Fruit fly (Drosophila melanogaster): ENCODE data around the gene CG1486.

The CG1486 gene

dm6 chrX:21306485-21307142 lies 17.2 kb upstream of the CG1486 start, which contains the start of gene Abca3 (continued):
- peak; percentile 64 for TF ChIP-seq CG13775 (GFP tag; optimal IDR thresholded peaks at IDR 0.05)
- peak; percentile 23 for TF ChIP-seq gsb-n (tag; optimal IDR thresholded peaks at IDR 0.05)
- peak; percentile 16 for TF ChIP-seq oc (tag; optimal IDR thresholded peaks at IDR 0.05)
- peak in 1 of 2 experiments; percentile 44 for TF ChIP-seq bsh (GFP tag; optimal IDR thresholded peaks at IDR 0.05)
- TF ChIP-seq pita (GFP tag; optimal IDR thresholded peaks at IDR 0.05): no peak
- peak; percentile 53 for TF ChIP-seq Antp (GFP tag; optimal IDR thresholded peaks at IDR 0.05)
- TF ChIP-seq cas (GFP tag; IDR thresholded peaks at IDR 0.05): peak; percentile 32; the same call in 1 of the 2 replicates
- TF ChIP-seq Myb (GFP tag; optimal IDR thresholded peaks at IDR 0.05): peak; percentile 46
- peak; percentile 41 for TF ChIP-seq fu2 (GFP tag; optimal IDR thresholded peaks at IDR 0.05)
- TF ChIP-seq dysf (GFP tag; IDR thresholded peaks at IDR 0.05): peak; percentile 74; the same call in 2 of the 3 replicates
- peak; percentile 12 for TF ChIP-seq Atf3 (GFP tag; optimal IDR thresholded peaks at IDR 0.05)
- TF ChIP-seq CG2712 (tag; optimal IDR thresholded peaks at IDR 0.05): peak; percentile 66
- peak; percentile 37 for TF ChIP-seq BEAF-32 (GFP tag; optimal IDR thresholded peaks at IDR 0.05)
- peak; percentile 17; the same call in 1 of the 2 replicates for TF ChIP-seq Rx (GFP tag; IDR thresholded peaks at IDR 0.05)
- TF ChIP-seq CG10959 (GFP tag; IDR thresholded peaks at IDR 0.05): 0 out of 2 replicates have a peak, but pooled peaks have one; percentile 13
- TF ChIP-seq Dp (GFP tag; optimal IDR thresholded peaks at IDR 0.05): peak; percentile 77
- TF ChIP-seq CG14965 (GFP tag; optimal IDR thresholded peaks at IDR 0.05; ENCODE audit: borderline replicate concordance): no peak
- peak; percentile 5 for TF ChIP-seq CG8089 (GFP tag; optimal IDR thresholded peaks at IDR 0.05)
- TF ChIP-seq twi (tag; optimal IDR thresholded peaks at IDR 0.05): peak; percentile 57
- TF ChIP-seq NFAT (GFP tag; IDR thresholded peaks at IDR 0.05): peak; percentile 53; the same call in 1 of the 2 replicates
- TF ChIP-seq CG18476 (GFP tag; optimal IDR thresholded peaks at IDR 0.05): peak; percentile 3
- TF ChIP-seq her (GFP tag; optimal IDR thresholded peaks at IDR 0.05): peak; percentile 41
- peak; percentile 55 for TF ChIP-seq CG12155 (GFP tag; optimal IDR thresholded peaks at IDR 0.05)
- TF ChIP-seq C15 (GFP tag; IDR thresholded peaks at IDR 0.05): 0 out of 3 replicates have a peak, but pooled peaks have one; percentile 28
- TF ChIP-seq CG12769 (tag; optimal IDR thresholded peaks at IDR 0.05): peak; percentile 65
- TF ChIP-seq caup (GFP tag; optimal IDR thresholded peaks at IDR 0.05; ENCODE audit: severe bottlenecking): peak; percentile 51
- TF ChIP-seq Camta (GFP tag; optimal IDR thresholded peaks at IDR 0.05): peak; percentile 40
- peak; percentile 55 for TF ChIP-seq CG10267 (tag; optimal IDR thresholded peaks at IDR 0.05)
- TF ChIP-seq CG30020 (tag; optimal IDR thresholded peaks at IDR 0.05): peak; percentile 39
- TF ChIP-seq CG8388 (GFP tag; optimal IDR thresholded peaks at IDR 0.05): peak; percentile 54
- peak; percentile 4 for TF ChIP-seq CG16815 (GFP tag; optimal IDR thresholded peaks at IDR 0.05)
- peak; percentile 63 for TF ChIP-seq bcd (GFP tag; optimal IDR thresholded peaks at IDR 0.05)
- peak; percentile 41; the same call in 1 of the 3 replicates for TF ChIP-seq CG11560 (tag; IDR thresholded peaks at IDR 0.05)
- TF ChIP-seq CG13424 (tag; optimal IDR thresholded peaks at IDR 0.05): peak; percentile 78
- peak in 1 of 3 experiments; percentile 24 for TF ChIP-seq Stat92E (GFP tag; optimal IDR thresholded peaks at IDR 0.05)
- peak; percentile 88 for TF ChIP-seq Med (GFP tag)
- TF ChIP-seq Hsf (GFP tag; optimal IDR thresholded peaks at IDR 0.05): peak; percentile 31
- peak; percentile 35 for TF ChIP-seq Hr3 (GFP tag; optimal IDR thresholded peaks at IDR 0.05)
- no peak for TF ChIP-seq CG5953 (GFP tag; IDR thresholded peaks at IDR 0.05)
- peak; percentile 41 for TF ChIP-seq CG9727 (GFP tag; optimal IDR thresholded peaks at IDR 0.05)
- TF ChIP-seq CG7928 (GFP tag; optimal IDR thresholded peaks at IDR 0.05): peak; percentile 33
- TF ChIP-seq CG10209 (GFP tag; optimal IDR thresholded peaks at IDR 0.05): peak; percentile 52
- peak; percentile 40; the same call in 1 of the 2 replicates for TF ChIP-seq chm (GFP tag; IDR thresholded peaks at IDR 0.05)
- peak; percentile 75 for TF ChIP-seq CG11695 (GFP tag; IDR thresholded peaks at IDR 0.05)
- TF ChIP-seq fru (optimal IDR thresholded peaks at IDR 0.05): no peak
- peak; percentile 56 for TF ChIP-seq crc (GFP tag; optimal IDR thresholded peaks at IDR 0.05)
- no peak for TF ChIP-seq HLHmδ (GFP tag; optimal IDR thresholded peaks at IDR 0.05)
- peak; percentile 42 for TF ChIP-seq CG17568 (GFP tag; optimal IDR thresholded peaks at IDR 0.05)
- TF ChIP-seq pzg (GFP tag; optimal IDR thresholded peaks at IDR 0.05): peak; percentile 22
